Worm (Caenorhabditis elegans): Measurements from ENCODE around the gene T01D3.1.

The T01D3.1 gene

ce11 chrV:13748658-13749057 is 59.0 kb downstream of the T01D3.1 start, which contains the start of gene F35E12.10:
Gene F35E12.10, minus strand, starts transcription at chrV:13748758.
- TF ChIP-seq W03F9.2 (tag; optimal IDR thresholded peaks at IDR 0.05), result no peak
- TF ChIP-seq him-1 (tag; optimal IDR thresholded peaks at IDR 0.05), result no peak
- TF ChIP-seq dao-5 (tag; optimal IDR thresholded peaks at IDR 0.05), result no peak

- TF ChIP-seq him-1 (tag; optimal IDR thresholded peaks at IDR 0.05) (no peak), dao-5 (tag; optimal IDR thresholded peaks at IDR 0.05) (no peak), W03F9.2 (tag; optimal IDR thresholded peaks at IDR 0.05) (no peak)
Observed at ce11 chrV:13751811-13752210, 62.1 kb downstream of the T01D3.1 start, which contains the start of gene cld-9. Gene cld-9, minus strand, starts transcription at chrV:13751891.

All from whole organism, L4/young adult.